Worm (Caenorhabditis elegans) whole organism, L2 larva: Measurements from ENCODE around the gene Y105C5B.1.

Source experiments
- F13H6.1 ChIP-seq: sonication (generic microtip); optimal IDR thresholded peaks from 2 replicates; lab custom pipeline; 2016; ENCODE audit warnings: missing genetic modification characterization, missing compliant biosample characterization
- ZK546.5 ChIP-seq: sonication (generic microtip); optimal IDR thresholded peaks from 2 replicates; lab custom pipeline; 2017; ENCODE audit warnings: missing biosample characterization, missing genetic modification characterization
- blmp-1 ChIP-seq: sonication (generic microtip); optimal IDR thresholded peaks from 2 replicates; lab custom pipeline; 2017; ENCODE audit warnings: missing genetic modification characterization, mild to moderate bottlenecking, missing compliant biosample characterization, antibody characterized with exemption, moderate library complexity; ENCODE audit not compliant: insufficient read depth
- elt-1 ChIP-seq: fragments of 150-350 bp; optimal IDR thresholded peaks from 2 replicates; lab custom pipeline; 2014; ENCODE audit warnings: missing biosample characterization, missing genetic modification characterization
- elt-3 ChIP-seq: sonication (generic microtip); optimal IDR thresholded peaks from 2 replicates; lab custom pipeline; 2017; ENCODE audit warnings: missing biosample characterization, missing genetic modification characterization
- lin-13 ChIP-seq: fragments of 150-350 bp; optimal IDR thresholded peaks from 2 replicates; lab custom pipeline; 2014; ENCODE audit warnings: missing biosample characterization, missing genetic modification reagents, missing genetic modification characterization
- lin-39 ChIP-seq: fragments of 150-350 bp; optimal IDR thresholded peaks from 2 replicates; lab custom pipeline; 2014; ENCODE audit warnings: missing biosample characterization, missing genetic modification reagents, missing genetic modification characterization
- lsy-2 ChIP-seq, 2 experiments: fragments of 150-350 bp in 1 of 2; sonication (generic microtip) in 1 of 2; optimal IDR thresholded peaks; 2 replicates each; lab custom pipeline; 2014 to 2017; ENCODE audit warnings: missing biosample characterization in 2 of 2, missing genetic modification characterization in 2 of 2
- mab-5 ChIP-seq: fragments of 150-350 bp; optimal IDR thresholded peaks from 2 replicates; lab custom pipeline; 2014; ENCODE audit warnings: missing biosample characterization, missing genetic modification characterization
- nhr-12 ChIP-seq: fragments of 150-350 bp; optimal IDR thresholded peaks from 2 replicates; lab custom pipeline; 2014; ENCODE audit warnings: missing biosample characterization, missing genetic modification characterization
- unc-55 ChIP-seq: fragments of 150-350 bp; sonication (generic microtip); optimal IDR thresholded peaks from 3 replicates; lab custom pipeline; 2014; ENCODE audit warnings: missing biosample characterization, missing genetic modification reagents, missing genetic modification characterization
- zag-1 ChIP-seq: fragments of 150-350 bp; optimal IDR thresholded peaks from 2 replicates; lab custom pipeline; 2014; ENCODE audit warnings: missing biosample characterization, missing genetic modification characterization

DNA sequence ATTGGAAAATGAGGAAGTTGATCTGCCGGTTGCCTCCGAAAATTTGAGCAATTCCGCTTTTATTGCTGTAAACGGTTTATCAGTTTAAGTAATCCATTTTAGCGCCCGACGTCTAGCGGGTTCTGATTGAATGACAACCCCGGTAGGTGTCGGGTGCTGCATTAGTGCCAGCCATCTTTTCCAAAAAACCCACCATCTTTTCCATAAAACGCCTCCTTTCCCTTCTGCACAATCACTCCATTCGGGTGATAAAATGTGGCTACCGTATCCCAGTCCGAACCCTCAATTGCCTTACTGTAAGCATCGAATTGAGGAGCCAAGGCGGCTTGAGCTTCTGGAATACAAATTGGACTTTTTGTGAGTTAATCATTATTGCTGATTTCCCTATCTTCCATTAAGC lies 29.7 kb downstream of the Y105C5B.1 start:
- TF ChIP-seq unc-55 (GFP tag; lab: Kevin White, UChicago): no peak
- no peak for TF ChIP-seq elt-1 (tag; lab: Kevin White, UChicago)
- no peak for TF ChIP-seq elt-3 (tag; lab: Kevin White, UChicago)
- no peak for TF ChIP-seq blmp-1 (tag; lab: Kevin White, UChicago)
- no peak for TF ChIP-seq zag-1
- no peak for TF ChIP-seq ZK546.5 (tag; lab: Kevin White, UChicago)
- TF ChIP-seq mab-5 (tag; lab: Kevin White, UChicago): no peak
- no peak for TF ChIP-seq lin-13 (GFP tag; lab: Kevin White, UChicago)
- TF ChIP-seq nhr-12 (tag; lab: Kevin White, UChicago): no peak
- TF ChIP-seq lsy-2 (tag; optimal IDR thresholded peaks at IDR 0.05; lab: Kevin White, UChicago): no peak
- TF ChIP-seq F13H6.1 (tag; lab: Kevin White, UChicago): no peak
- no peak for TF ChIP-seq lin-39 (tag; lab: Kevin White, UChicago)
